Worm (Caenorhabditis elegans) whole organism, L4 larva: Measurements from ENCODE around the gene C18D11.10.
"Not testable (repeated sequence)": the region's sequence is repeated elsewhere in the genome, so short reads cannot be mapped to it uniquely, and the experiment has no call there.

Experiments used
- D1046.2 ChIP-seq: fragments of 200-800 bp; sonication (Bioruptor generic); IDR thresholded peaks from 2 replicates; pipeline ENCODE4 v1.3.6; 2022; ENCODE audit warnings: missing genetic modification characterization, missing compliant biosample characterization
- F44E2.7 ChIP-seq: fragments of 200-800 bp; sonication (Bioruptor generic); IDR thresholded peaks from 2 replicates; pipeline ENCODE4 v2.1.2; 2022; ENCODE audit warnings: missing genetic modification characterization, missing compliant biosample characterization
- Y105C5A.15 ChIP-seq: fragments of 200-800 bp; sonication (Bioruptor generic); IDR thresholded peaks from 2 replicates; pipeline ENCODE4 v1.3.6; 2022; ENCODE audit warnings: missing genetic modification characterization, missing compliant biosample characterization
- aha-1 ChIP-seq: fragments of 150-350 bp; peaks from one replicate; lab custom pipeline; 2014; ENCODE audit warnings: missing biosample characterization, missing genetic modification characterization
- ama-1 ChIP-seq: fragments of 150-350 bp; optimal IDR thresholded peaks from 2 replicates; lab custom pipeline; 2014; ENCODE audit warnings: inconsistent platforms, mixed read lengths
- ceh-62 ChIP-seq: sonication (generic microtip); optimal IDR thresholded peaks from 2 replicates; lab custom pipeline; 2017; ENCODE audit warnings: missing biosample characterization, missing genetic modification characterization
- ceh-82 ChIP-seq: sonication (generic microtip); optimal IDR thresholded peaks from 2 replicates; lab custom pipeline; 2017; ENCODE audit warnings: missing biosample characterization, missing genetic modification characterization
- cey-2 ChIP-seq: sonication (generic microtip); optimal IDR thresholded peaks from 3 replicates; lab custom pipeline; 2017; ENCODE audit warnings: missing genetic modification characterization, mild to moderate bottlenecking, missing compliant biosample characterization, antibody characterized with exemption, borderline replicate concordance; ENCODE audit not compliant: insufficient read depth
- dmd-8 ChIP-seq: fragments of 200-800 bp; sonication (Bioruptor generic); IDR thresholded peaks from 2 replicates; pipeline ENCODE4 v1.3.6; 2022; ENCODE audit warnings: missing genetic modification characterization, missing compliant biosample characterization
- dve-1 ChIP-seq: sonication (generic microtip); optimal IDR thresholded peaks from 2 replicates; lab custom pipeline; 2017; ENCODE audit warnings: antibody characterized with exemption, mild to moderate bottlenecking, missing genetic modification characterization, missing compliant biosample characterization; ENCODE audit not compliant: insufficient read depth
- egl-43 ChIP-seq: fragments of 200-800 bp; sonication (Bioruptor generic); IDR thresholded peaks from 2 replicates; pipeline ENCODE4 v1.3.6; 2022; ENCODE audit warnings: missing genetic modification reagents, missing genetic modification characterization, missing compliant biosample characterization
- hlh-30 ChIP-seq: sonication (generic microtip); optimal IDR thresholded peaks from 2 replicates; lab custom pipeline; 2017; ENCODE audit warnings: antibody characterized with exemption, mild to moderate bottlenecking, missing genetic modification characterization, missing compliant biosample characterization; ENCODE audit not compliant: insufficient read depth
- lim-7 ChIP-seq: fragments of 200-800 bp; sonication (Bioruptor generic); IDR thresholded peaks from 2 replicates; pipeline ENCODE4 v1.3.6; 2022; ENCODE audit warnings: missing genetic modification characterization, missing compliant biosample characterization
- lin-29 ChIP-seq: fragments of 200-800 bp; sonication (Bioruptor generic); IDR thresholded peaks from 2 replicates; pipeline ENCODE4 v1.3.6; 2022; ENCODE audit warnings: missing genetic modification reagents, missing genetic modification characterization, missing compliant biosample characterization
- lin-38 ChIP-seq: fragments of 200-800 bp; sonication (Bioruptor generic); IDR thresholded peaks from 2 replicates; pipeline ENCODE4 v1.3.6; 2022; ENCODE audit warnings: missing genetic modification reagents, missing genetic modification characterization, missing compliant biosample characterization
- lin-39 ChIP-seq: fragments of 150-350 bp; optimal IDR thresholded peaks from 2 replicates; lab custom pipeline; 2014; ENCODE audit warnings: missing biosample characterization, missing genetic modification reagents, missing genetic modification characterization
- madf-9 ChIP-seq: fragments of 200-800 bp; sonication (Bioruptor generic); conservative IDR thresholded peaks from 2 replicates; pipeline ENCODE4 v1.3.6; 2022; ENCODE audit warnings: missing genetic modification reagents, missing genetic modification characterization, missing compliant biosample characterization
- mdl-1 ChIP-seq, 2 experiments: fragments of 150-350 bp in 1 of 2; sonication (generic microtip) in 1 of 2; optimal IDR thresholded peaks; 2 replicates each; lab custom pipeline; 2014 to 2017; ENCODE audit warnings: missing biosample characterization in 2 of 2, missing genetic modification characterization in 2 of 2
- mes-2 ChIP-seq: sonication (generic microtip); optimal IDR thresholded peaks from 2 replicates; lab custom pipeline; 2016; ENCODE audit warnings: missing genotype, mild to moderate bottlenecking, missing genetic modification characterization, missing compliant biosample characterization; ENCODE audit not compliant: poor library complexity, severe bottlenecking
- mxl-2 ChIP-seq: fragments of 200-800 bp; sonication (Bioruptor generic); conservative IDR thresholded peaks from 2 replicates; pipeline ENCODE4 v1.3.6; 2022; ENCODE audit warnings: missing genetic modification reagents, missing genetic modification characterization, missing compliant biosample characterization
- nhr-25 ChIP-seq: sonication (generic microtip); optimal IDR thresholded peaks from 2 replicates; lab custom pipeline; 2017; ENCODE audit warnings: missing genetic modification characterization, mild to moderate bottlenecking, missing compliant biosample characterization, antibody characterized with exemption, moderate library complexity, borderline replicate concordance; ENCODE audit not compliant: insufficient read depth
- nhr-28 ChIP-seq: fragments of 150-350 bp; optimal IDR thresholded peaks from 2 replicates; lab custom pipeline; 2014; ENCODE audit warnings: missing biosample characterization, missing genetic modification characterization
- saeg-2 ChIP-seq: fragments of 200-800 bp; sonication (Bioruptor generic); IDR thresholded peaks from 2 replicates; pipeline ENCODE4 v1.3.6; 2022; ENCODE audit warnings: missing genetic modification reagents, missing genetic modification characterization, missing compliant biosample characterization
- set-16 ChIP-seq: fragments of 200-800 bp; sonication (Bioruptor generic); IDR thresholded peaks from 2 replicates; pipeline ENCODE4 v1.3.6; 2022; ENCODE audit warnings: missing genetic modification reagents, missing genetic modification characterization, missing compliant biosample characterization
- snpc-1.2 ChIP-seq: fragments of 200-800 bp; sonication (Bioruptor generic); IDR thresholded peaks from 2 replicates; pipeline ENCODE4 v1.3.6; 2022; ENCODE audit warnings: missing genetic modification reagents, missing genetic modification characterization, missing compliant biosample characterization
- spr-1 ChIP-seq: sonication (generic microtip); optimal IDR thresholded peaks from 2 replicates; lab custom pipeline; 2016; ENCODE audit warnings: mild to moderate bottlenecking, missing genetic modification characterization, missing compliant biosample characterization
- tag-97 ChIP-seq: fragments of 200-800 bp; sonication (Bioruptor generic); IDR thresholded peaks from 2 replicates; pipeline ENCODE4 v1.3.6; 2022; ENCODE audit warnings: missing genetic modification characterization, missing compliant biosample characterization
- unc-130 ChIP-seq: sonication (generic microtip); optimal IDR thresholded peaks from 2 replicates; lab custom pipeline; 2016; ENCODE audit warnings: missing genetic modification reagents, missing genetic modification characterization, missing compliant biosample characterization
- unc-62 ChIP-seq, 3 experiments: fragments of 150-350 bp in 1 of 3; sonication (generic microtip); optimal IDR thresholded peaks in 2 of 3; peaks in 1 of 3; 1 replicate in 1 of 3; 2 replicates in 2 of 3; lab custom pipeline; 2014 to 2017; ENCODE audit warnings: missing biosample characterization in 3 of 3, missing genetic modification characterization in 3 of 3, missing genetic modification reagents in 3 of 3, missing genotype in 1 of 3
- zip-11 ChIP-seq: fragments of 200-800 bp; sonication (Bioruptor generic); IDR thresholded peaks from 2 replicates; pipeline ENCODE4 v1.3.6; 2022; ENCODE audit warnings: missing genetic modification characterization, missing compliant biosample characterization

C18D11.10 gene

ce11 chrIII:11774508-11775000 lies 33.0 kb upstream of the C18D11.10 start, which contains the start of gene immp-1 (continued):
- TF ChIP-seq hlh-30 (tag; lab: Kevin White, UChicago) = peak; percentile 97
- TF ChIP-seq ceh-62 (tag; lab: Kevin White, UChicago) = no peak
- TF ChIP-seq F44E2.7 (GFP tag; lab: Robert Waterston, UW) = no peak
- no peak for TF ChIP-seq lin-29
- no peak for TF ChIP-seq snpc-1.2 (GFP tag; lab: Robert Waterston, UW)
- no peak for TF ChIP-seq egl-43 (GFP tag; lab: Robert Waterston, UW)
- peak in 1 of 2 experiments; percentile 49 for TF ChIP-seq mdl-1 (tag; optimal IDR thresholded peaks at IDR 0.05; lab: Kevin White, UChicago)
- peak; percentile 53 for TF ChIP-seq lin-38
- TF ChIP-seq lin-39 = no peak
- no peak for TF ChIP-seq tag-97
- TF ChIP-seq nhr-28 (tag; lab: Kevin White, UChicago) = no peak
- TF ChIP-seq aha-1 (tag; lab: Kevin White, UChicago) = no peak
- TF ChIP-seq dmd-8 (GFP tag; lab: Robert Waterston, UW) = no peak
- peak; percentile 29 for TF ChIP-seq dve-1 (tag; lab: Kevin White, UChicago)
- no peak for TF ChIP-seq Y105C5A.15 (GFP tag; lab: Robert Waterston, UW)
- TF ChIP-seq lim-7 (GFP tag; lab: Robert Waterston, UW) = no peak

- TF ChIP-seq ama-1 (lab: Kevin White, UChicago) (no peak), aha-1 (tag; lab: Kevin White, UChicago) (peak; percentile 52), nhr-25 (tag; lab: Kevin White, UChicago) (no peak)
These were observed 30.2 kb upstream of the C18D11.10 start, which contains the start of gene mdt-21 for ce11 chrIII:11777321-11777720. mdt-21 (plus strand) TSS chrIII:11777621.

ce11 chrIII:11780183-11780664 lies 27.3 kb upstream of the C18D11.10 start, which contains the start of gene C24H11.5:
C24H11.5 (plus strand) TSS chrIII:11780233.
- peak in 1 of 2 experiments; percentile 77 for TF ChIP-seq unc-62 (GFP tag; optimal IDR thresholded peaks at IDR 0.05 in 1 of 2; lab: Kevin White, UChicago)
- no peak for TF ChIP-seq unc-62 (tag; optimal IDR thresholded peaks at IDR 0.05; lab: Kevin White, UChicago)
- TF ChIP-seq mes-2 (tag; lab: Kevin White, UChicago) = peak; percentile 26
- TF ChIP-seq saeg-2 (GFP tag; lab: Robert Waterston, UW) = no peak

ce11 chrIII:11781800-11782199 lies 25.7 kb upstream of the C18D11.10 start, which contains the start of gene srd-74:
srd-74 (plus strand) TSS chrIII:11782100.
- TF ChIP-seq aha-1 (tag; lab: Kevin White, UChicago) (peak; percentile 58), unc-62 (GFP tag; optimal IDR thresholded peaks at IDR 0.05 in 1 of 2; lab: Kevin White, UChicago) (no peak), unc-62 (tag; optimal IDR thresholded peaks at IDR 0.05; lab: Kevin White, UChicago) (no peak), saeg-2 (GFP tag; lab: Robert Waterston, UW) (no peak), madf-9 (GFP tag; lab: Robert Waterston, UW) (no peak), hlh-30 (tag; lab: Kevin White, UChicago) (no peak)

ce11 chrIII:11785961-11786360 lies 21.6 kb upstream of the C18D11.10 start, which contains the start of gene tbx-38:
tbx-38 (minus strand) TSS chrIII:11786061.
- TF ChIP-seq lim-7 (GFP tag; lab: Robert Waterston, UW) = 0 out of 2 replicates have a peak, but pooled peaks have one; percentile 39
- TF ChIP-seq D1046.2 (GFP tag; lab: Robert Waterston, UW) = no peak

ce11 chrIII:11787376-11787775 lies 20.1 kb upstream of the C18D11.10 start, which contains the start of gene C24H11.1:
C24H11.1 (plus strand) TSS chrIII:11787676.
- not testable (repeated sequence) for TF ChIP-seq lin-29, lin-38, tag-97
- TF ChIP-seq, all 104 proteins: peak for 0; not testable (repeated sequence) for 104

- TF ChIP-seq spr-1 (no peak), unc-130 (GFP tag; lab: Kevin White, UChicago) (no peak), set-16 (GFP tag; lab: Robert Waterston, UW) (no peak), cey-2 (tag; lab: Kevin White, UChicago) (no peak), Y105C5A.15 (GFP tag; lab: Robert Waterston, UW) (no peak), zip-11 (GFP tag; lab: Robert Waterston, UW) (no peak), ceh-82 (tag; lab: Kevin White, UChicago) (no peak), mxl-2 (GFP tag; lab: Robert Waterston, UW) (no peak)
These were observed 18.0 kb upstream of the C18D11.10 start for ce11 chrIII:11789480-11789879.
